Worm (Caenorhabditis elegans): ENCODE measurements around the gene srg-37.

DNA sequence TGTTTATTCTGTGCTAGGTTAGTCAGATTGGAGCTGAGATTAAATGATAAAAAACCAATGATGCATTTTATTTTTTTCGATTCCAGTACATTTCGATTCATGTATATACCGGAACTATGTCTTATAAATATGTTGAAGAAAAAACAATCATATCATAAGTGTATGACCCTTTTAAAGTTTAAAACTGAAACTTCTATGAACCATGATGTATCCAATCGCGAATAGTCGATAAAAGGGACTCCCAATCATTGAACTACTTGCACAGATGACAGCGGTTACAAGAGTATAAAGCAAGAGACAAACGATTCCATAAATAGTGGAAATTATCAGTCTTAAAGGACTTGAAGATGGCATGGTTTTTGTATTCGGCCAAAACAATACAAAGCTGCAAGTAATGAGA, at the start of gene srg-37:
- TF ChIP-seq unc-62 (GFP tag; optimal IDR thresholded peaks at IDR 0.05) (no peak), tlf-1 (GFP tag; optimal IDR thresholded peaks at IDR 0.05) (no peak), let-607 (tag; optimal IDR thresholded peaks at IDR 0.05) (no peak), snpc-4 (GFP tag; optimal IDR thresholded peaks at IDR 0.05) (no peak), snpc-4 (tag; optimal IDR thresholded peaks at IDR 0.05) (no peak)

All from whole organism, young adult.